Worm (Caenorhabditis elegans) whole organism, young adult: ENCODE results near the gene trpp-6.
A peak's percentile ranks its signal among the peaks of the same experiment; 100 is the strongest.

ENCODE experiments used
- B0019.2 ChIP-seq: fragments of 200-800 bp; sonication (Bioruptor generic); conservative IDR thresholded peaks from 2 replicates; pipeline ENCODE4 v1.3.6; 2022; ENCODE audit warnings: missing genetic modification reagents, missing genetic modification characterization, missing compliant biosample characterization
- B0035.1 ChIP-seq: sonication (generic microtip); optimal IDR thresholded peaks from 2 replicates; lab custom pipeline; 2016; ENCODE audit warnings: missing genetic modification characterization, mild to moderate bottlenecking, missing compliant biosample characterization, missing genotype, missing genetic modification reagents
- C06A6.2 ChIP-seq: fragments of 200-800 bp; sonication (Bioruptor generic); conservative IDR thresholded peaks from 2 replicates; pipeline ENCODE4 v1.3.6; 2022; ENCODE audit warnings: missing genetic modification characterization, missing compliant biosample characterization
- C17E4.6 ChIP-seq: fragments of 200-800 bp; sonication (Bioruptor generic); IDR thresholded peaks from 2 replicates; pipeline ENCODE4 v1.3.6; 2022; ENCODE audit warnings: missing genetic modification reagents, missing genetic modification characterization, missing compliant biosample characterization
- F22D6.2 ChIP-seq: sonication (generic microtip); optimal IDR thresholded peaks from 2 replicates; lab custom pipeline; 2016; ENCODE audit warnings: mild to moderate bottlenecking, missing genetic modification characterization, missing compliant biosample characterization
- F37B4.10 ChIP-seq: fragments of 200-800 bp; sonication (Bioruptor generic); IDR thresholded peaks from 2 replicates; pipeline ENCODE4 v1.3.6; 2022; ENCODE audit warnings: missing genetic modification characterization, missing compliant biosample characterization
- F39B2.1 ChIP-seq: fragments of 200-800 bp; sonication (Bioruptor generic); IDR thresholded peaks from 2 replicates; pipeline ENCODE4 v1.3.6; 2022; ENCODE audit warnings: missing genetic modification reagents, missing genetic modification characterization, missing compliant biosample characterization
- F55B11.4 ChIP-seq: sonication (generic microtip); optimal IDR thresholded peaks from 2 replicates; lab custom pipeline; 2016; ENCODE audit warnings: missing compliant biosample characterization, missing genetic modification characterization, borderline replicate concordance; ENCODE audit not compliant: insufficient read depth
- F57A8.1 ChIP-seq: fragments of 200-800 bp; sonication (Bioruptor generic); optimal IDR thresholded peaks from 2 replicates; lab custom pipeline; 2018; ENCODE audit warnings: mild to moderate bottlenecking, missing genetic modification characterization, moderate library complexity, missing compliant biosample characterization
- K11D2.4 ChIP-seq: fragments of 200-800 bp; sonication (Bioruptor generic); IDR thresholded peaks from 2 replicates; pipeline ENCODE4 v1.3.6; 2022; ENCODE audit warnings: missing genetic modification reagents, missing genetic modification characterization, missing compliant biosample characterization
- akir-1 ChIP-seq: fragments of 200-800 bp; sonication (Bioruptor generic); optimal IDR thresholded peaks from 2 replicates; lab custom pipeline; 2018; ENCODE audit warnings: mild to moderate bottlenecking, missing genetic modification characterization, moderate library complexity, missing compliant biosample characterization
- ama-1 ChIP-seq, 3 experiments: fragments of 150-350 bp in 1 of 3; sonication (generic microtip) in 2 of 3; optimal IDR thresholded peaks; 2 replicates each; lab custom pipeline; 2014 to 2018; ENCODE audit warnings: missing biosample characterization in 2 of 3, missing genetic modification characterization in 2 of 3, missing genetic modification reagents in 2 of 3
- aptf-3 ChIP-seq: fragments of 200-800 bp; sonication (Bioruptor generic); IDR thresholded peaks from 2 replicates; pipeline ENCODE4 v1.3.6; 2022; ENCODE audit warnings: missing genetic modification characterization, missing compliant biosample characterization
- ceh-58 ChIP-seq: fragments of 200-800 bp; sonication (Bioruptor generic); IDR thresholded peaks from 2 replicates; pipeline ENCODE4 v1.3.6; 2022; ENCODE audit warnings: missing genetic modification characterization, missing compliant biosample characterization
- die-1 ChIP-seq: sonication (generic microtip); optimal IDR thresholded peaks from 2 replicates; lab custom pipeline; 2016; ENCODE audit warnings: missing genotype, mild to moderate bottlenecking, missing genetic modification characterization, missing compliant biosample characterization
- ekl-4 ChIP-seq: fragments of 200-800 bp; sonication (Bioruptor generic); IDR thresholded peaks from 2 replicates; pipeline ENCODE4 v1.3.6; 2022; ENCODE audit warnings: missing genetic modification reagents, missing genetic modification characterization, missing compliant biosample characterization
- gei-17 ChIP-seq: fragments of 200-800 bp; sonication (Bioruptor generic); optimal IDR thresholded peaks from 2 replicates; lab custom pipeline; 2018; ENCODE audit warnings: mild to moderate bottlenecking, missing genetic modification characterization, missing compliant biosample characterization
- hlh-12 ChIP-seq: sonication (generic microtip); optimal IDR thresholded peaks from 2 replicates; lab custom pipeline; 2016; ENCODE audit warnings: missing genetic modification characterization, missing compliant biosample characterization
- hmg-20 ChIP-seq: fragments of 200-800 bp; sonication (Bioruptor generic); IDR thresholded peaks from 2 replicates; pipeline ENCODE4 v1.3.6; 2022; ENCODE audit warnings: missing genetic modification reagents, missing genetic modification characterization, missing compliant biosample characterization
- hsf-1 ChIP-seq: fragments of 200-800 bp; sonication (Bioruptor generic); IDR thresholded peaks from 2 replicates; pipeline ENCODE4 v1.3.6; 2022; ENCODE audit warnings: missing genetic modification reagents, missing genetic modification characterization, missing compliant biosample characterization
- let-607 ChIP-seq, 2 experiments: fragments of 200-800 bp in 1 of 2; sonication (Bioruptor generic) in 1 of 2; sonication (generic microtip) in 1 of 2; optimal IDR thresholded peaks; 2 replicates each; lab custom pipeline; 2016 to 2018; ENCODE audit warnings: mild to moderate bottlenecking in 2 of 2, missing compliant biosample characterization in 2 of 2, missing genetic modification characterization in 2 of 2, moderate library complexity in 2 of 2, missing genotype in 1 of 2
- lin-35 ChIP-seq, 3 experiments: fragments of 150-350 bp in 2 of 3; sonication (generic microtip) in 1 of 3; optimal IDR thresholded peaks; 2 replicates each; lab custom pipeline; 2014 to 2018; ENCODE audit warnings: missing biosample characterization in 3 of 3, missing genetic modification characterization in 3 of 3, missing genetic modification reagents in 3 of 3
- lin-40 ChIP-seq: sonication (generic microtip); optimal IDR thresholded peaks from 2 replicates; lab custom pipeline; 2016; ENCODE audit warnings: missing genetic modification characterization, mild to moderate bottlenecking, missing compliant biosample characterization, missing genotype, missing genetic modification reagents
- lsy-27 ChIP-seq: sonication (generic microtip); optimal IDR thresholded peaks from 2 replicates; lab custom pipeline; 2017; ENCODE audit warnings: missing genetic modification characterization, mild to moderate bottlenecking, missing compliant biosample characterization, antibody characterized with exemption, missing genotype, borderline replicate concordance; ENCODE audit not compliant: insufficient read depth
- madf-10 ChIP-seq: sonication (generic microtip); optimal IDR thresholded peaks from 2 replicates; lab custom pipeline; 2016; ENCODE audit warnings: mild to moderate bottlenecking, missing genetic modification characterization, missing compliant biosample characterization
- madf-8 ChIP-seq: fragments of 200-800 bp; sonication (Bioruptor generic); conservative IDR thresholded peaks from 2 replicates; pipeline ENCODE4 v1.3.6; 2022; ENCODE audit warnings: missing genetic modification reagents, missing genetic modification characterization, missing compliant biosample characterization
- nfyb-1 ChIP-seq: fragments of 200-800 bp; sonication (Bioruptor generic); IDR thresholded peaks from 2 replicates; pipeline ENCODE4 v1.3.6; 2022; ENCODE audit warnings: missing genetic modification reagents, missing genetic modification characterization, missing compliant biosample characterization
- pbrm-1 ChIP-seq: fragments of 200-800 bp; sonication (Bioruptor generic); IDR thresholded peaks from 2 replicates; pipeline ENCODE4 v1.3.6; 2022; ENCODE audit warnings: missing genetic modification reagents, missing genetic modification characterization, missing compliant biosample characterization
- rec-8 ChIP-seq, 2 experiments: sonication (generic microtip); optimal IDR thresholded peaks; 2 replicates each; lab custom pipeline; 2016; ENCODE audit warnings: mild to moderate bottlenecking in 2 of 2, missing genetic modification characterization in 2 of 2, missing genetic modification reagents in 2 of 2, missing genotype in 2 of 2, missing biosample characterization in 1 of 2, missing compliant biosample characterization in 1 of 2, moderate library complexity in 1 of 2
- sdz-38 ChIP-seq: sonication (generic microtip); optimal IDR thresholded peaks from 2 replicates; lab custom pipeline; 2016; ENCODE audit warnings: missing genotype, missing genetic modification characterization, missing compliant biosample characterization
- sea-2 ChIP-seq: fragments of 200-800 bp; sonication (Bioruptor generic); IDR thresholded peaks from 2 replicates; pipeline ENCODE4 v1.3.6; 2022; ENCODE audit warnings: missing genetic modification characterization, missing compliant biosample characterization
- snpc-1.1 ChIP-seq: sonication (generic microtip); optimal IDR thresholded peaks from 2 replicates; lab custom pipeline; 2017; ENCODE audit warnings: missing genetic modification characterization, mild to moderate bottlenecking, missing compliant biosample characterization, antibody characterized with exemption, moderate library complexity, missing genotype, missing genetic modification reagents; ENCODE audit not compliant: insufficient read depth
- snpc-3.4 ChIP-seq: sonication (generic microtip); optimal IDR thresholded peaks from 2 replicates; lab custom pipeline; 2017; ENCODE audit warnings: missing genetic modification characterization, mild to moderate bottlenecking, missing compliant biosample characterization, antibody characterized with exemption, moderate library complexity, missing genotype, missing genetic modification reagents
- snpc-4 ChIP-seq, 5 experiments: fragments of 150-350 bp in 1 of 5; sonication (generic microtip) in 4 of 5; optimal IDR thresholded peaks; 2 replicates each; lab custom pipeline; 2014 to 2018; ENCODE audit warnings: missing genetic modification characterization in 5 of 5, missing biosample characterization in 3 of 5, antibody characterized with exemption in 2 of 5, mild to moderate bottlenecking in 2 of 5, missing compliant biosample characterization in 2 of 5, missing genotype in 2 of 5, moderate library complexity in 2 of 5, missing genetic modification reagents in 1 of 5
- somi-1 ChIP-seq: fragments of 200-800 bp; sonication (Bioruptor generic); optimal IDR thresholded peaks from 2 replicates; lab custom pipeline; 2018; ENCODE audit warnings: mild to moderate bottlenecking, missing genetic modification characterization, missing compliant biosample characterization
- sptf-2 ChIP-seq: fragments of 200-800 bp; sonication (Bioruptor generic); optimal IDR thresholded peaks from 2 replicates; lab custom pipeline; 2018; ENCODE audit warnings: mild to moderate bottlenecking, missing genetic modification characterization, missing compliant biosample characterization
- tbp1 ChIP-seq: fragments of 200-800 bp; sonication (Bioruptor generic); optimal IDR thresholded peaks from 2 replicates; lab custom pipeline; 2018; ENCODE audit warnings: mild to moderate bottlenecking, missing genetic modification characterization, missing compliant biosample characterization
- zfh-2 ChIP-seq: fragments of 200-800 bp; sonication (Bioruptor generic); conservative IDR thresholded peaks from 2 replicates; pipeline ENCODE4 v1.3.6; 2022; ENCODE audit warnings: missing genetic modification reagents, missing genetic modification characterization, missing compliant biosample characterization
- zim-3 ChIP-seq: sonication (generic microtip); optimal IDR thresholded peaks from 2 replicates; lab custom pipeline; 2017; ENCODE audit warnings: mild to moderate bottlenecking, missing genetic modification characterization, moderate library complexity, missing compliant biosample characterization
- ztf-18 ChIP-seq: sonication (generic microtip); optimal IDR thresholded peaks from 2 replicates; lab custom pipeline; 2016; ENCODE audit warnings: missing genotype, mild to moderate bottlenecking, missing genetic modification characterization, missing compliant biosample characterization
- ztf-28 ChIP-seq: fragments of 200-800 bp; sonication (Bioruptor generic); IDR thresholded peaks from 2 replicates; pipeline ENCODE4 v1.3.6; 2022; ENCODE audit warnings: missing genetic modification reagents, missing genetic modification characterization, missing compliant biosample characterization

Gene trpp-6

DNA sequence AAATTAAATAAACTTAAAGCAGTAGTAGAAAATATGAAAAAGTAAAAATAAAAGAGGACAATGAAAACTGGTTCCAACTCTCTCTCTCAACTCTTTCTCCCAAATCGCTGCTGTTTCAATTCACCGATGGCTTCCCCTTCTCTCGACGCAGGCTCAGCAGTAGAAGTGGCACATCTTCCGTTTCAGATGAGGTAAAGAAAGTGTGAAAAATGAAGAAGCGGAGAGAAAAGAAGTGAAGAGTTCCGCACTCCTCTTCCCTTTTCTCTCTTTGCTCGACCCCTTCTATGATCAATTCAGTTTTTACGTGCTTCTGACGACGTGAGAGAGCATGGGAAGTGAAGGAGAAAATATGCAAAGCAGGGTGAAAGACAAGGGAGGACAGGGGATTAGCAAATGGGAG is 17.4 kb upstream of the trpp-6 start:
- 0 out of 2 replicates have a peak, but pooled peaks have one; percentile 31 for TF ChIP-seq hsf-1 (GFP tag; lab: Robert Waterston, UW)
- TF ChIP-seq zfh-2 (GFP tag; lab: Robert Waterston, UW) = 0 out of 2 replicates have a peak, but pooled peaks have one; percentile 21
- TF ChIP-seq nfyb-1 (GFP tag; lab: Robert Waterston, UW) = no peak
- no peak for TF ChIP-seq snpc-1.1 (tag; lab: Kevin White, UChicago)

DNA sequence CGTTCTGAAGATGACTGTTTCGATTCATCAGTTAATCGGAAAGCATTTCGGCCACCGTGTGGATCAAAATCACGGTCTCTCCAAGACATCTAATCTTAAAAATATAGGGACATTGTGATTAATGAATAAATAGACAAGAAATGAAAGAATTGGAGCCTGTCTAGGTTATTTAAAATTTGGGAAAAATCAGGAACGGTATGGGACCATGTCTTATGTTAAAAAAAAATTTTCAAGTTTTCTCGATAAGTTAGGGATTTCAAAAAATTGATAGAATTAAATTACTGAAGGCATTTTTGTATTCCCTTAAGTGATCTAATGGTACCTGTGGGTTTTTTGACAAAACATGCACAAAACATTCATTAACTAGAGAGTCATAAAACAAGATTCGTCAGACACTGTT is 15.6 kb upstream of the trpp-6 start, which contains the start of gene unc-41:
Gene unc-41, minus strand, starts transcription at position 101 of the 400 bp plus-strand sequence.
- TF ChIP-seq akir-1 = no peak
- no peak for TF ChIP-seq F39B2.1 (GFP tag; lab: Robert Waterston, UW)
- TF ChIP-seq gei-17 (GFP tag; lab: Kevin White, UChicago) = no peak
- TF ChIP-seq ztf-18 (tag; lab: Kevin White, UChicago) = no peak
- no peak for TF ChIP-seq hlh-12 (tag; lab: Kevin White, UChicago)
- no peak for TF ChIP-seq ekl-4

DNA sequence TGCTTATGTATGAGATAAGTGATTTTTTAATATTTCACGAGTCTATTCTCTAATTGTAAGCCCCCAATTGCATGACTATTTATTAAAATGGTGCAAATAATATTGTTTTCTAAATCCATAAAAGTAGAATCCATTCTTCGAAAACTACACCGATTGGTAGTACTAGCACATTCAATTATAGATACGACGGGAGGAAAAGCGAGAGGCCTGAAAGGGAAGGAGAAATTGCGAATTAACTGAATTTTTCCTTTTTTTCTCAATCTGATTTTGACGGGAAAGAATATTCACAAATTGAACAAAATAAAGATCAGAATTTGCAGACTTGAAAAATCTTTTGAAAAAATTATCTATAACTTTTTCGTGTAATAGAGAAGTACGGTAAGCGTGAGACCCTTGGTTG is 14.5 kb upstream of the trpp-6 start:
- TF ChIP-seq snpc-3.4 (tag; lab: Kevin White, UChicago) (no peak), K11D2.4 (GFP tag; lab: Robert Waterston, UW) (no peak), B0035.1 (no peak), madf-8 (GFP tag; lab: Robert Waterston, UW) (no peak), pbrm-1 (GFP tag; lab: Robert Waterston, UW) (no peak)

DNA sequence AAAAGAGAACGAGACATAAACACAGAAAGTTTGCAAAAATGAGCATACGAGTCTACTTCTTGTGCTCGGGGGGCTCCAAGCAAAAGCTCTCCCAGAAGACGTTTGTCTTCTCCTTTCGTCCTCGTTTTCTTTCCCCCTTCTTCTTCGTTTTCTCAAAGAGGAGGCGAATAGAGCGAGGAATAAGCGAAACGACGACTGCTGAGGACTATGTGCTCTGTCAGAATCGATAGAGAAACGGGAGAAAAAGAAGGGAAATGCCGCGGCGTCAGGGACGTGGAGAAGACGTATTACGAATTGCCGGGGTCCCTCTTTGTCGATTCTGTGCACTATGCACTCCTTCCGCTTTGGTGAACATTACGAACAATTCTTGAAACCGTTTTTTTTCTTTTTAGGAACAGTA is 13.3 kb upstream of the trpp-6 start:
- TF ChIP-seq snpc-1.1 (tag; lab: Kevin White, UChicago) = no peak
- no peak for TF ChIP-seq zim-3 (tag; lab: Kevin White, UChicago)
- peak; percentile 23 for TF ChIP-seq die-1 (tag; lab: Kevin White, UChicago)
- no peak for TF ChIP-seq ceh-58 (GFP tag; lab: Robert Waterston, UW)
- no peak for TF ChIP-seq sdz-38
- TF ChIP-seq somi-1 (GFP tag; lab: Kevin White, UChicago) = no peak
- no peak for TF ChIP-seq lsy-27 (tag; lab: Kevin White, UChicago)
- TF ChIP-seq tbp1 (GFP tag; lab: Kevin White, UChicago) = peak; percentile 20
- no peak for TF ChIP-seq sptf-2 (GFP tag; lab: Kevin White, UChicago)
- TF ChIP-seq F55B11.4 (tag; lab: Kevin White, UChicago) = no peak
- TF ChIP-seq lin-40 (tag; lab: Kevin White, UChicago) = no peak
- no peak for TF ChIP-seq rec-8 (tag; optimal IDR thresholded peaks at IDR 0.05; lab: Kevin White, UChicago)
- TF ChIP-seq aptf-3 (GFP tag; lab: Robert Waterston, UW) = no peak
- peak; percentile 71; the same call in 1 of the 2 replicates for TF ChIP-seq hsf-1 (GFP tag; lab: Robert Waterston, UW)
- no peak for TF ChIP-seq snpc-4 (GFP tag; optimal IDR thresholded peaks at IDR 0.05; lab: Kevin White, UChicago)
- TF ChIP-seq snpc-4 (tag; optimal IDR thresholded peaks at IDR 0.05; lab: Kevin White, UChicago) = peak in 2 of 4 experiments; percentile 24 to 26
- TF ChIP-seq akir-1 = no peak
- TF ChIP-seq hmg-20 (GFP tag; lab: Robert Waterston, UW) = no peak
- no peak for TF ChIP-seq madf-10 (tag; lab: Kevin White, UChicago)
- no peak for TF ChIP-seq let-607 (tag; optimal IDR thresholded peaks at IDR 0.05; lab: Kevin White, UChicago)
- no peak for TF ChIP-seq ztf-28
- no peak for TF ChIP-seq sea-2
- TF ChIP-seq B0019.2 (GFP tag; lab: Robert Waterston, UW) = no peak
- TF ChIP-seq ama-1 (optimal IDR thresholded peaks at IDR 0.05; lab: Kevin White, UChicago) = no peak
- TF ChIP-seq ama-1 (GFP tag; optimal IDR thresholded peaks at IDR 0.05; lab: Kevin White, UChicago) = no peak
- no peak for TF ChIP-seq F22D6.2 (tag; lab: Kevin White, UChicago)
- no peak for TF ChIP-seq F57A8.1 (GFP tag; lab: Kevin White, UChicago)
- TF ChIP-seq C17E4.6 (GFP tag; lab: Robert Waterston, UW) = peak; percentile 62; the same call in 1 of the 2 replicates
- TF ChIP-seq F37B4.10 (GFP tag; lab: Robert Waterston, UW) = no peak
- no peak for TF ChIP-seq ztf-18 (tag; lab: Kevin White, UChicago)
- TF ChIP-seq lin-35 (GFP tag; optimal IDR thresholded peaks at IDR 0.05; lab: Kevin White, UChicago) = peak in 1 of 3 experiments; percentile 34
- no peak for TF ChIP-seq C06A6.2 (GFP tag; lab: Robert Waterston, UW)
